Worm (Caenorhabditis elegans): Measurements from ENCODE around the gene C29E4.12.

Gene C29E4.12

DNA sequence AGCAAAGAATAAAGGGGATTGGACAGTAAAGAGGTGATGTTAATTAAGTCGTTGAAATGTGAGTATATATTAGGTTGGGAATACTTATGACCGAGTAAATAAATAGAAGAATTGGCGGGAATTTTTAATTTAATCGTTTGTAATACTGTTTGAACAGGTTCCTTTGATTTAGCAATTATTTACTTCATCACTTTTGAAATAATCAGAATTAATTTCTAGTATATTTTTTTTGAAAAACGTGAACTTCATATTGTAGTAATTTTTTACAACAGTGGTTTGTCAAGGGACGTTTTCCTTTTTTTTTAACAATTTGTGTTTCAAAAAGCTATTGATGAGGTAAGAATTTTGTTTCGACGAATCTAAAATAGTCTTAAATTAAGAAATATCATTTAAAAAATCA, 18.7 kb upstream of the C29E4.12 start, which contains the start of gene C29E4.17:
Gene C29E4.17 (plus strand): TSS at position 301 of the 400 bp plus-strand sequence.
- TF ChIP-seq flt-1 (GFP tag; IDR thresholded peaks at IDR 0.05) (no peak), F13C5.2 (tag; optimal IDR thresholded peaks at IDR 0.05) (no peak), B0310.2 (tag; optimal IDR thresholded peaks at IDR 0.05) (no peak), ama-1 (optimal IDR thresholded peaks at IDR 0.05) (no peak), pes-1 (GFP tag; IDR thresholded peaks at IDR 0.05) (no peak), hmg-4 (GFP tag; optimal IDR thresholded peaks at IDR 0.05) (no peak), scrt-1 (GFP tag; IDR thresholded peaks at IDR 0.05) (no peak), tra-4 (tag; optimal IDR thresholded peaks at IDR 0.05) (no peak), ceh-36 (tag; optimal IDR thresholded peaks at IDR 0.05) (no peak), hnd-1 (tag; optimal IDR thresholded peaks at IDR 0.05) (no peak), ets-7 (tag; optimal IDR thresholded peaks at IDR 0.05) (no peak), hmbx-1 (tag; optimal IDR thresholded peaks at IDR 0.05) (no peak), sea-1 (GFP tag; conservative IDR thresholded peaks at IDR 0.05) (no peak), tbx-11 (GFP tag; IDR thresholded peaks at IDR 0.05) (no peak), ceh-13 (GFP tag; optimal IDR thresholded peaks at IDR 0.05) (no peak), tbx-37 (GFP tag; conservative IDR thresholded peaks at IDR 0.05) (no peak), aly-1 (tag; optimal IDR thresholded peaks at IDR 0.05) (no peak)

DNA sequence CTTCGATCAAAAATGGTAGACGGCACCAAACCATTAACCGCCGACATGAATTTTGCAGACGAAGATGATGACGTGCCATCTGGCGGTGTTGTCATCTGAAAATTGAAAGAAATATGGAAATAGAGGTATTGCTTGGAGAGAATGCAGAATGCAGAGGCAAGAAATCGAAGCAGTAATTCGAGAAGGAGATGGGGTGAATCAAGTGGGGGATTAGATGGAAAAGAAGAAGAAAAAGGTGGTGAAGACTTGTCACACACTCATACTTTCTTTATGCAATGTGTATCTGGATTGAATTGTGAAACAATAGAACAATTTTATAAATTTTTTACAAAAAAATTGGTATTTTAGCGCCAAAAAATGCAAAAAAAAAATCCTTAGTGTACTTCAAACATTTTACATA, 16.1 kb upstream of the C29E4.12 start, which contains the start of gene tag-250:
Gene tag-250 (minus strand): TSS at position 101 of the 400 bp plus-strand sequence.
- TF ChIP-seq tbx-11 (GFP tag; IDR thresholded peaks at IDR 0.05) (no peak), hnd-1 (tag; optimal IDR thresholded peaks at IDR 0.05) (no peak), B0310.2 (tag; optimal IDR thresholded peaks at IDR 0.05) (no peak), hmbx-1 (tag; optimal IDR thresholded peaks at IDR 0.05) (no peak), F13C5.2 (tag; optimal IDR thresholded peaks at IDR 0.05) (no peak), scrt-1 (GFP tag; IDR thresholded peaks at IDR 0.05) (no peak), flt-1 (GFP tag; IDR thresholded peaks at IDR 0.05) (no peak), pes-1 (GFP tag; IDR thresholded peaks at IDR 0.05) (no peak), hmg-4 (GFP tag; optimal IDR thresholded peaks at IDR 0.05) (no peak), sea-1 (GFP tag; conservative IDR thresholded peaks at IDR 0.05) (no peak), aly-1 (tag; optimal IDR thresholded peaks at IDR 0.05) (no peak), tbx-37 (GFP tag; conservative IDR thresholded peaks at IDR 0.05) (no peak), ets-7 (tag; optimal IDR thresholded peaks at IDR 0.05) (no peak), ceh-13 (GFP tag; optimal IDR thresholded peaks at IDR 0.05) (no peak), ama-1 (optimal IDR thresholded peaks at IDR 0.05) (no peak), tra-4 (tag; optimal IDR thresholded peaks at IDR 0.05) (no peak), ceh-36 (tag; optimal IDR thresholded peaks at IDR 0.05) (no peak)

DNA sequence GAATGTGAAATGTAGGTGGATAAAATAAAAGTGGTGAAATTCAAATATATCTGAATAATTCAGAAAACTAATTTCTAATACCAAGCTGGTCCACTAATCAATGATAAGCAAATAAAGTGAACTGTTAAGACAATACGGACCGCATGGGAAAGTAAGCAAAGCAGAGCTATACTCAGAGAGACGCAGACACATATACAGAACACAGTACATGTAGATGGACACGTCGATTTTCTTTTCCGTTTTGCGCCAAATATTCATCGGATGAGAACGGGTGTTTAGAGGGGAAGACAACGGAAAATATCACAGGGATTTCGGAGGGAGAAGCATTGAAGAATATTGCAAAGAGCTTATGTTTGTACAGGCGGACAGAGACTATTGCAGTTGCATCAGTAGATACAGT, 15.0 kb upstream of the C29E4.12 start:
- no peak for TF ChIP-seq hnd-1 (tag; optimal IDR thresholded peaks at IDR 0.05)
- TF ChIP-seq tra-4 (tag; optimal IDR thresholded peaks at IDR 0.05): no peak
- no peak for TF ChIP-seq tbx-37 (GFP tag; conservative IDR thresholded peaks at IDR 0.05)
- TF ChIP-seq hmg-4 (GFP tag; optimal IDR thresholded peaks at IDR 0.05): no peak
- no peak for TF ChIP-seq ama-1 (optimal IDR thresholded peaks at IDR 0.05)
- TF ChIP-seq ceh-13 (GFP tag; optimal IDR thresholded peaks at IDR 0.05): no peak
- TF ChIP-seq ets-7 (tag; optimal IDR thresholded peaks at IDR 0.05): no peak
- no peak for TF ChIP-seq sea-1 (GFP tag; conservative IDR thresholded peaks at IDR 0.05)
- TF ChIP-seq aly-1 (tag; optimal IDR thresholded peaks at IDR 0.05): no peak

DNA sequence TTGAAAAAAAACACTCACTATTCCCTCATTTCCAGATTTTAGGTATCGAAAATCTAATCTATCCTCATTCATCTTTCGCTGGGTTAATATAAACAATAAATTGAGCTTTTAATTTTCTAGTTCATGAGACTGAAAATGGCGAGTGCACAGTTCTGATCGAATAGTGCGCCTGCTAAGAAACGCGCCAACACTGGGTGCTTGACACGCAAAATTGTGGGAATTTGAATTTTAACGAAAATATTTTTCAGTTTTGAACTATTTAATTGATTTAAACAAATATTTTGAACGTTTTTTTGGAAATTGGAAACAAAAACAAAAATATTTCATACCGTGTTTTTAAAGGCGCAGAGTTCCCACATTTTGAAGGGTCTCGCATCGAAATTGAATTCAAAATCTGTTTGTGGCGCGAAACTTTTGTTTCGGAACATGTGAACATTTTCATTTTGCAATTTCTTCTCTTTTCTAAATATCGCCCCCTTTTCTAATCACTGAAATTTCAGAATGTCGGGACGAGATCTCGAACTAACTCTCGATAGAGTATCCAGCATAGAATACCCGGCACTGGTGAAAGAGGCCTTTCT, 12.3 kb upstream of the C29E4.12 start, which contains the start of the genes C29E4.13 and npp-15:
Gene C29E4.13 (minus strand): TSS at position 169 of the 581 bp plus-strand sequence.
Gene npp-15 (plus strand): TSS at position 495 of the 581 bp plus-strand sequence.
- TF ChIP-seq ama-1 (optimal IDR thresholded peaks at IDR 0.05): no peak
- TF ChIP-seq tra-4 (tag; optimal IDR thresholded peaks at IDR 0.05): no peak
- TF ChIP-seq sea-1 (GFP tag; conservative IDR thresholded peaks at IDR 0.05): no peak
- TF ChIP-seq pes-1 (GFP tag; IDR thresholded peaks at IDR 0.05): no peak
- no peak for TF ChIP-seq tbx-11 (GFP tag; IDR thresholded peaks at IDR 0.05)
- no peak for TF ChIP-seq aly-1 (tag; optimal IDR thresholded peaks at IDR 0.05)
- TF ChIP-seq hnd-1 (tag; optimal IDR thresholded peaks at IDR 0.05): no peak
- TF ChIP-seq ets-7 (tag; optimal IDR thresholded peaks at IDR 0.05): no peak
- TF ChIP-seq hmbx-1 (tag; optimal IDR thresholded peaks at IDR 0.05): no peak

DNA sequence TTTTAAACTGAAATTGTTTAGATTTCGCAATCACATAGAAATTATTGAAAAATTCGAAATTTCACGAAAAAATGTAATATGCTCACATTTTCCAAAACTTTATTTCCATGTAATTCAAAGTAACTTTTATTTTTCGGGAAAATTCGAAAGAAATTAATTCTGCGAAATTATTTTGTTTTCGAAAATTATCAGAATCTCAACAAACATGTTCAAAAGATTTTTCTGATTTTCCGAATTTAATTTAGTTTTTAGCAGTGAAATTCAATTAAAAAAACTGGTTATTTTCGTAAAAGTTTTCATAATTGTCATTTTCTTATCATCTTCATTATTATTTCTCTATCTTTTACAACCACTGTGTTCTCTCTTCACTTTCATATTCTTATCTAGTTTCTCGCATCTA, 7.7 kb upstream of the C29E4.12 start, which contains the start of gene ran-2:
Gene ran-2 (plus strand): TSS at position 301 of the 400 bp plus-strand sequence.
- TF ChIP-seq flt-1 (GFP tag; IDR thresholded peaks at IDR 0.05): no peak
- TF ChIP-seq ceh-36 (tag; optimal IDR thresholded peaks at IDR 0.05): no peak
- TF ChIP-seq tbx-11 (GFP tag; IDR thresholded peaks at IDR 0.05): no peak
- no peak for TF ChIP-seq ama-1 (optimal IDR thresholded peaks at IDR 0.05)
- TF ChIP-seq ceh-13 (GFP tag; optimal IDR thresholded peaks at IDR 0.05): no peak
- TF ChIP-seq tra-4 (tag; optimal IDR thresholded peaks at IDR 0.05): no peak
- TF ChIP-seq B0310.2 (tag; optimal IDR thresholded peaks at IDR 0.05): no peak
- no peak for TF ChIP-seq sea-1 (GFP tag; conservative IDR thresholded peaks at IDR 0.05)

DNA sequence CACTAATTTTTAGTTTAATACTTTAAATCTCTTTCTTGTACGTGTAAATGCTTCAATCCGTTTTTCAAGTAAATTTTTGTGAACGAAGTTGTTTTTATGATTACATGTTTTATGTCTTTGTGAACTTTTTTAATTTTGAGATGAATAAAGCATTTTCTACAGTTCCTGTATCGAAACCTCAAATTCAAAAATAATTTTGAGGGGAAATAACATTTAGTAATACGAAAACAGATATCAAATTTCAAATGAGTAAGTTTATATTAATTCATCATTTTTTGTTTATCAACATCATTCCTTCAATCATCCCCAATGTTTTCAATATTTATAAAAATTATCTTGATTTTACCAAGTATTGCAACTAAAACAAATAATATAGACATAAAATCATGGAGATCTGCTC, 3.4 kb upstream of the C29E4.12 start, which contains the start of gene C29E4.10:
Gene C29E4.10 (plus strand): TSS at position 301 of the 400 bp plus-strand sequence.
- no peak for TF ChIP-seq hnd-1 (tag; optimal IDR thresholded peaks at IDR 0.05)
- no peak for TF ChIP-seq tbx-11 (GFP tag; IDR thresholded peaks at IDR 0.05)
- no peak for TF ChIP-seq F13C5.2 (tag; optimal IDR thresholded peaks at IDR 0.05)
- TF ChIP-seq pes-1 (GFP tag; IDR thresholded peaks at IDR 0.05): no peak

DNA sequence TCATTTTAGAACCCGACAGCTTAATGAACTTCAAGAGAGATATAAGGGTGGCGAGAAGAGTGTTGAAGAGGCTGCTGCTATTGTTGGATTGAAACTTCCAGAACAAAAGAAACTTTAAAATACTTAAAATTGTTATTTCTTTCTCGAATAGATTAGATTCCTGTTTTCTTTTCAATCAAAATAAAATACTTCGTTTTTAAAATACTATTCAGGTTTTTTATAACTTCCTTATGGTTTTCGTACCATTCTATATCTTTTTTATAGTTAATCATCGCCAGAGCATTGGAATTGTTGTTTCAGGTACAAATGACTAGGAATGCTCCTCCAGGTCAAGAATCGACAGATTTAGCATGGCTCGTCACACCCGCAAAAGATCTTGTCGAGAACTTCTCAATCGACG, 466 bp downstream of the C29E4.12 start, which contains the start of gene kle-2:
Gene kle-2 (plus strand): TSS at position 301 of the 400 bp plus-strand sequence.
- no peak for TF ChIP-seq aly-1 (tag; optimal IDR thresholded peaks at IDR 0.05)
- no peak for TF ChIP-seq ceh-13 (GFP tag; optimal IDR thresholded peaks at IDR 0.05)
- TF ChIP-seq flt-1 (GFP tag; IDR thresholded peaks at IDR 0.05): no peak

Data from whole organism, early embryonic.